Fruit fly (Drosophila melanogaster): ENCODE measurements around the gene Cyp9f3.

DNA sequence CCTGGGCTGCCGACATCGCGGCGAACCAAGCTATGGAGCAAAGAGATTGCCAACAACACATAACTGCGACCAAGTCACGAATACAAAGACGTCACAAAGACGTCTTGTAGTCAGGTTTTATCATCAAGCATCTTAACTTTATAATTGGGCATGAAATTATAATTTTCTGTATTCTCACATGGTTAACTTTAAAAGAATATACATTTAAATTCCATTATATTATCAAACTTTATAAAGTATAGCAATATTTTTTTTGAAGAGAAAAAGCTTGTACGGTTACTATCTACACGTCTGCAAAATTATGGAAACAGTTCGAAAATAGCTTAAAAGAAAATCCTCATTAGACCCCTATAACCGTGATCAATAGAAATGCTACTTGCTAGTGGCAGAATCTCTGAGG lies 46.7 kb downstream of the Cyp9f3 start, which contains the start of gene CG10041:
- TF ChIP-seq EcR (GFP tag; optimal IDR thresholded peaks at IDR 0.05): no peak
- no peak for TF ChIP-seq rn (GFP tag; IDR thresholded peaks at IDR 0.05)
- TF ChIP-seq D1 (tag; optimal IDR thresholded peaks at IDR 0.05): no peak
